Fruit fly (Drosophila melanogaster) S2 (cell line): ENCODE measurements around the gene RpL32.
A peak's percentile ranks its signal among the peaks of the same experiment; 100 is the strongest.

Experiments used
- CG8478 ChIP-seq: fragments of >200 bp; optimal IDR thresholded peaks from 2 replicates; lab custom pipeline; 2018
- CTCF ChIP-seq, 2 experiments: fragments of >200 bp; optimal IDR thresholded peaks; 2 replicates each; lab custom pipeline; 2018

DNA sequence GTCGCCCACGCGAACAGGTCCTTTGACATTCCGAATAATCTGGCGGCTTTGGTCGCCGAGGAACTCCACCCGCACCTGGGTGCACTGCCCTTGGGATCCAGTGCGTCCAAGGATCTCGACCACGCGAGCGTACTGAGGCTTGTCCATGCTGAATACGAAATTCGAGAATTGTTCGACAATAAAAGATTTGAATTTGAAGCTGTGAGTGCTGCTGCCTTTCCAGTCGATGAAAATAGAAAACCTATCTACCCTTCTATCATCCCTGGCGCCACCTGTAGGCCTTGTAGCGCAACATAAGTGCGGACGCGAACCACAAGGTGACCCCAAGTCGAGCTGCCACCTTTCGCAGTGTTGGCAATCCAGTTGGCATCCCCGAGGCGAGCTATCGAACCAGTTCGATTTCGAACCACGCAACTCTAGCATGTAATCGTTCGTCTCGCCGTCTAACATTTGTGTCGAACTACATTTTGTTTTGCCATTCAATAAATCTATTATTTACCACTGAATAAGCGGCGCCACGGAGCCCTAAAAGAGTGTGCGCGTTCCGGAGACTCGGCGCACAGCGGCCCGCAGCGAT lies 23.4 kb downstream of the RpL32 start, which contains the start of the genes RpS28a and Axn:
- TF ChIP-seq CTCF (optimal IDR thresholded peaks at IDR 0.05; lab: Kevin White, UChicago) (peak; percentile 99 to 100), CG8478 (lab: Kevin White, UChicago) (no peak)
